Worm (Caenorhabditis elegans) whole organism, mixed stage, embryonic: ENCODE measurements around the gene sod-1.

ENCODE experiments used
- M03D4.4 ChIP-seq: sonication (generic microtip); optimal IDR thresholded peaks from 2 replicates; lab custom pipeline; 2017; ENCODE audit warnings: mild to moderate bottlenecking, missing genetic modification characterization, missing compliant biosample characterization
- bed-3 ChIP-seq: fragments of 200-800 bp; sonication (Bioruptor generic); optimal IDR thresholded peaks from 3 replicates; lab custom pipeline; 2018; ENCODE audit warnings: mild to moderate bottlenecking, missing genetic modification characterization, moderate library complexity, missing compliant biosample characterization
- blmp-1 ChIP-seq: fragments of 150-350 bp; optimal IDR thresholded peaks from 2 replicates; lab custom pipeline; 2014; ENCODE audit warnings: missing biosample characterization, missing genetic modification characterization
- ceh-43 ChIP-seq: fragments of 200-800 bp; sonication (Bioruptor generic); optimal IDR thresholded peaks from 2 replicates; lab custom pipeline; 2018; ENCODE audit warnings: mild to moderate bottlenecking, missing genetic modification characterization, moderate library complexity, missing compliant biosample characterization
- ces-1 ChIP-seq: fragments of 150-350 bp; optimal IDR thresholded peaks from 2 replicates; lab custom pipeline; 2014; ENCODE audit warnings: missing biosample characterization, missing genetic modification reagents, missing genetic modification characterization
- cnd-1 ChIP-seq: fragments of 200-800 bp; sonication (Bioruptor generic); optimal IDR thresholded peaks from 2 replicates; lab custom pipeline; 2018; ENCODE audit warnings: mild to moderate bottlenecking, missing genetic modification characterization, missing compliant biosample characterization
- drap-1 ChIP-seq: fragments of 200-800 bp; sonication (Bioruptor generic); optimal IDR thresholded peaks from 3 replicates; lab custom pipeline; 2018; ENCODE audit warnings: mild to moderate bottlenecking, missing genetic modification characterization, missing compliant biosample characterization
- elt-1 ChIP-seq: sonication (generic microtip); optimal IDR thresholded peaks from 2 replicates; lab custom pipeline; 2017; ENCODE audit warnings: missing genetic modification characterization, mild to moderate bottlenecking, missing compliant biosample characterization, antibody characterized with exemption, moderate library complexity, borderline replicate concordance; ENCODE audit not compliant: insufficient read depth
- elt-3 ChIP-seq: fragments of 150-350 bp; optimal IDR thresholded peaks from 2 replicates; lab custom pipeline; 2014; ENCODE audit warnings: missing biosample characterization, missing genetic modification characterization
- flh-1 ChIP-seq: fragments of 200-800 bp; sonication (Bioruptor generic); optimal IDR thresholded peaks from 2 replicates; lab custom pipeline; 2018; ENCODE audit warnings: mild to moderate bottlenecking, missing genetic modification characterization, moderate library complexity, missing compliant biosample characterization
- ham-2 ChIP-seq: fragments of 200-800 bp; sonication (Bioruptor generic); optimal IDR thresholded peaks from 2 replicates; lab custom pipeline; 2018; ENCODE audit warnings: mild to moderate bottlenecking, missing genetic modification characterization, missing compliant biosample characterization
- hlh-1 ChIP-seq: fragments of 150-350 bp; optimal IDR thresholded peaks from 2 replicates; lab custom pipeline; 2014; ENCODE audit warnings: missing biosample characterization, missing genetic modification reagents, missing genetic modification characterization
- lin-13 ChIP-seq: fragments of 150-350 bp; optimal IDR thresholded peaks from 2 replicates; lab custom pipeline; 2014; ENCODE audit warnings: missing biosample characterization, missing genetic modification characterization
- lsy-2 ChIP-seq: fragments of 150-350 bp; optimal IDR thresholded peaks from 2 replicates; lab custom pipeline; 2014; ENCODE audit warnings: missing biosample characterization, missing genetic modification characterization
- mab-5 ChIP-seq: fragments of 150-350 bp; optimal IDR thresholded peaks from 2 replicates; lab custom pipeline; 2014; ENCODE audit warnings: missing biosample characterization, missing genetic modification characterization
- mls-2 ChIP-seq: sonication (generic microtip); optimal IDR thresholded peaks from 2 replicates; lab custom pipeline; 2016; ENCODE audit warnings: mild to moderate bottlenecking, missing genetic modification characterization, moderate library complexity, missing compliant biosample characterization
- nhr-12 ChIP-seq: fragments of 150-350 bp; optimal IDR thresholded peaks from 2 replicates; lab custom pipeline; 2014; ENCODE audit warnings: missing biosample characterization, missing genetic modification characterization
- nhr-2 ChIP-seq: fragments of 150-350 bp; optimal IDR thresholded peaks from 2 replicates; lab custom pipeline; 2014; ENCODE audit warnings: missing biosample characterization, missing genetic modification characterization
- nhr-237 ChIP-seq: fragments of 150-350 bp; optimal IDR thresholded peaks from 2 replicates; lab custom pipeline; 2014; ENCODE audit warnings: missing biosample characterization, missing genetic modification characterization
- nhr-28 ChIP-seq: fragments of 150-350 bp; optimal IDR thresholded peaks from 2 replicates; lab custom pipeline; 2014; ENCODE audit warnings: missing biosample characterization, missing genetic modification characterization
- nhr-76 ChIP-seq: sonication (generic microtip); optimal IDR thresholded peaks from 2 replicates; lab custom pipeline; 2017; ENCODE audit warnings: missing biosample characterization, missing genetic modification characterization
- pha-4 ChIP-seq: fragments of 150-350 bp; optimal IDR thresholded peaks from 2 replicates; lab custom pipeline; 2018; ENCODE audit warnings: missing biosample characterization, missing genetic modification reagents, missing genetic modification characterization
- sem-2 ChIP-seq: fragments of 200-800 bp; sonication (Bioruptor generic); optimal IDR thresholded peaks from 2 replicates; lab custom pipeline; 2018; ENCODE audit warnings: mild to moderate bottlenecking, missing genetic modification characterization, missing compliant biosample characterization
- snpc-4 ChIP-seq: fragments of 150-350 bp; optimal IDR thresholded peaks from 2 replicates; lab custom pipeline; 2014; ENCODE audit warnings: missing biosample characterization, missing genetic modification characterization
- sptf-1 ChIP-seq: sonication (generic microtip); optimal IDR thresholded peaks from 2 replicates; lab custom pipeline; 2017; ENCODE audit warnings: mild to moderate bottlenecking, missing genetic modification characterization, moderate library complexity, missing compliant biosample characterization
- unc-120 ChIP-seq: sonication (generic microtip); optimal IDR thresholded peaks from 2 replicates; lab custom pipeline; 2017; ENCODE audit warnings: missing genetic modification characterization, missing compliant biosample characterization; ENCODE audit not compliant: poor library complexity, severe bottlenecking
- unc-39 ChIP-seq: fragments of 150-350 bp; optimal IDR thresholded peaks from 2 replicates; lab custom pipeline; 2014; ENCODE audit warnings: missing biosample characterization, missing genetic modification characterization
- unc-62 ChIP-seq: fragments of 150-350 bp; optimal IDR thresholded peaks from 2 replicates; lab custom pipeline; 2014; ENCODE audit warnings: missing biosample characterization, missing genetic modification reagents, missing genetic modification characterization
- zip-8 ChIP-seq: fragments of 150-350 bp; optimal IDR thresholded peaks from 2 replicates; lab custom pipeline; 2014; ENCODE audit warnings: missing biosample characterization, missing genetic modification characterization
- ztf-11 ChIP-seq: fragments of 150-350 bp; optimal IDR thresholded peaks from 2 replicates; lab custom pipeline; 2014; ENCODE audit warnings: missing biosample characterization, missing genetic modification characterization

Gene sod-1

DNA sequence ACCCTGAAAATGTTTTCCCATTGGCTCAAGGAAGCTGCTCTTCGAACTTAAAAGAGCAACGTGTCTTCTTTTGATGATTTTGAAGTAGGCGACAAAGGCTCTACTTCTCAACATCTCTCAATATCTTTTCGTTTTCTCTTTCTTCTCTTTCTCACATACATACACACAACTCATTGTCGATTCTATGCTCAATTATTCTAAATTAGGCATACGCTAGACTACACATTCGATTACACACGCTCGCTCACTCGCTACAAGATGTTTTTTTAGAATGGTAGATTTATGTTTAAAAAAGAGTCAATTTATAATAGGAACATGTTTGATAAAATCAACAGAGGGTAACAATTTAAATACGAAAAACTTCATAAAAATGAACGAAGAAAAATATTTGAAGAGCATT, 32.2 kb downstream of the sod-1 start:
- TF ChIP-seq hlh-1 (tag; lab: Kevin White, UChicago): no peak
- peak; percentile 90 for TF ChIP-seq ces-1 (GFP tag; lab: Kevin White, UChicago)

DNA sequence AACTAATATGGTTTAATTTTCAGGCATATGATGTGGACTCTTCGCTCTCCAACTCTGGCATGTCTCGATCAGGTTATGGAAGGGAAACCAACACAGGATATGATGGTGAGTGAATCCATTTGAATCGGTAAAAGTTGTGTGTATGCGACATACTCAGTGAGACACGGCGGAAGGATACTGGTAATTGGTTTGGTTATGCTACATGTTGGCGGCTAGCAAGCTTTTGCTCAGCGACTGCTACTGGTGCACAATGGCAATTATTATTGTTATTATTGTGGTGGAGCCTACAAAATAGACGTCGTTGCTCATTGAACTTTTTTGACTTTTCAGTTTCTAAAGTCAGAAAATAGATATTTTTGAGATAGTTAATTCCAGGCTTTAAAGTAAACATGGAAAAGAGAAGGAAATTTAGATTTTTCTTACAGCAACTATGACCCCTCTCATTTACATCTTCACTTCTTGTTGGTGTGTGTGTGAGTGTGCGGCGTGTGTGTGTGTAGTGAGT, 32.9 kb downstream of the sod-1 start:
- TF ChIP-seq flh-1 (GFP tag; lab: Kevin White, UChicago) (no peak), ztf-11 (tag; lab: Kevin White, UChicago) (no peak), nhr-12 (tag; lab: Kevin White, UChicago) (no peak), lsy-2 (tag; lab: Kevin White, UChicago) (no peak), ces-1 (GFP tag; lab: Kevin White, UChicago) (peak; percentile 80)

- TF ChIP-seq elt-1 (no peak), ceh-43 (peak; percentile 79), sem-2 (GFP tag; lab: Kevin White, UChicago) (no peak), bed-3 (GFP tag; lab: Kevin White, UChicago) (no peak), M03D4.4 (tag; lab: Kevin White, UChicago) (no peak), snpc-4 (tag; lab: Kevin White, UChicago) (no peak), drap-1 (GFP tag; lab: Kevin White, UChicago) (no peak), flh-1 (GFP tag; lab: Kevin White, UChicago) (no peak), zip-8 (tag; lab: Kevin White, UChicago) (peak; percentile 34), unc-62 (GFP tag; lab: Kevin White, UChicago) (no peak), mls-2 (tag; lab: Kevin White, UChicago) (peak; percentile 80), ham-2 (GFP tag; lab: Kevin White, UChicago) (peak; percentile 37), nhr-237 (tag; lab: Kevin White, UChicago) (no peak), nhr-28 (no peak), nhr-2 (tag; lab: Kevin White, UChicago) (peak; percentile 97), unc-39 (tag; lab: Kevin White, UChicago) (peak; percentile 41), mab-5 (tag; lab: Kevin White, UChicago) (no peak), pha-4 (tag; lab: Kevin White, UChicago) (no peak), hlh-1 (tag; lab: Kevin White, UChicago) (no peak), ces-1 (GFP tag; lab: Kevin White, UChicago) (peak; percentile 65), elt-3 (tag; lab: Kevin White, UChicago) (no peak), nhr-76 (tag; lab: Kevin White, UChicago) (no peak), sptf-1 (tag; lab: Kevin White, UChicago) (peak; percentile 40), cnd-1 (tag; lab: Kevin White, UChicago) (peak; percentile 60), lin-13 (tag; lab: Kevin White, UChicago) (no peak)
Observed at ce11 chrII:6939873-6940272, 33.8 kb downstream of the sod-1 start.

DNA sequence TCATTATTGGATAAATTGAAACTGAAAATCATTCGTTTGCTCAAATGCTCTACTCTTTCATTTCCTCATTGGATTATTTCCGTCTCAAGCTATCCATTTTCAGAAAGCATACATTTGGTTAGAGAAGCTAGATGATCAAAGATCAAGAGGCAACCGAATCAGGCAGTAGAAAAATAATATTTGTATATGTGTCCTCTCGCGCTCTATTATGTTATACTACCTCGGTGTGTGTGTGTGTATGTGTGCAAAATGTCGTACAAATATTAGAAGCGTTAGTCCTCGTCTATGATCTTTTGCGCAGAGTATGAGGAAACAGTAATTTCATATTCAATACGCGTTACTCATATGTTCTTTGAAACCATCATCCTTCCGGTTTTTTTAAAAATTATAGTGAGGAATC, 36.6 kb downstream of the sod-1 start:
- TF ChIP-seq blmp-1 (tag; lab: Kevin White, UChicago) (no peak), zip-8 (tag; lab: Kevin White, UChicago) (no peak), ceh-43 (no peak), pha-4 (tag; lab: Kevin White, UChicago) (peak; percentile 55), ces-1 (GFP tag; lab: Kevin White, UChicago) (peak; percentile 3)
- TF ChIP-seq, all 35 proteins: peak for 2

DNA sequence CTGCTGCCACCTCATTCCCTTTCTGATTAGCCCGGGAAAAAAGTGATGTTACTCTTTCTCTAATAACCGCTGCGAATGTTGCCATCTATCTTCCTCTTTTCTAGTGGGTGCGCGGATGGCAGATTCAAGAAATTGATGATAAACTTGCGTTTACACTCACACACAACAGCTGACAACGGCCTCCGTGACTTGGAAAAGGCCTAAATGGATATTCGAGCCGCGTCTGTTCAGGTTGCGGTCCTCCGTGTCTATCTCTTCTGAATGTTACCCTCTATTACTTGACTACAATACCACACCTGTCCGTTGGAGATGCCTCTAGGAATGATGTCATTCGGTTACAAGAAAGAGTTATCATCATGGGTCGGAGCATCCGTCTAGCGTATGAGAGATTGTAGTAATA, 37.2 kb downstream of the sod-1 start:
- TF ChIP-seq unc-120 (tag; lab: Kevin White, UChicago) (peak; percentile 91), hlh-1 (tag; lab: Kevin White, UChicago) (peak; percentile 97), flh-1 (GFP tag; lab: Kevin White, UChicago) (no peak), cnd-1 (tag; lab: Kevin White, UChicago) (no peak), nhr-12 (tag; lab: Kevin White, UChicago) (no peak), elt-1 (peak; percentile 60), unc-62 (GFP tag; lab: Kevin White, UChicago) (peak; percentile 62), snpc-4 (tag; lab: Kevin White, UChicago) (no peak), elt-3 (tag; lab: Kevin White, UChicago) (no peak)
- TF ChIP-seq, all 35 proteins: peak for 4
